Worm (Caenorhabditis elegans) whole organism, early embryonic: Measurements from ENCODE around the gene plrg-1.

Experiments
- B0310.2 ChIP-seq: sonication (generic microtip); optimal IDR thresholded peaks from 2 replicates; lab custom pipeline; 2016; ENCODE audit warnings: mild to moderate bottlenecking, missing genetic modification characterization, missing compliant biosample characterization
- F13C5.2 ChIP-seq: sonication (generic microtip); optimal IDR thresholded peaks from 2 replicates; lab custom pipeline; 2017; ENCODE audit warnings: mild to moderate bottlenecking, missing genetic modification characterization, inconsistent platforms, missing compliant biosample characterization
- aly-1 ChIP-seq: sonication (generic microtip); optimal IDR thresholded peaks from 2 replicates; lab custom pipeline; 2016; ENCODE audit warnings: missing genetic modification characterization, missing compliant biosample characterization
- ama-1 ChIP-seq: fragments of 150-350 bp; optimal IDR thresholded peaks from 2 replicates; lab custom pipeline; 2014
- ceh-13 ChIP-seq: fragments of 200-800 bp; sonication (Bioruptor generic); optimal IDR thresholded peaks from 2 replicates; lab custom pipeline; 2018; ENCODE audit warnings: mild to moderate bottlenecking, missing genetic modification characterization, missing compliant biosample characterization
- ceh-36 ChIP-seq: sonication (generic microtip); optimal IDR thresholded peaks from 2 replicates; lab custom pipeline; 2016; ENCODE audit warnings: missing genetic modification characterization, inconsistent platforms, missing compliant biosample characterization
- ets-7 ChIP-seq: sonication (generic microtip); optimal IDR thresholded peaks from 2 replicates; lab custom pipeline; 2016; ENCODE audit warnings: missing genotype, missing genetic modification characterization, missing compliant biosample characterization
- flt-1 ChIP-seq: fragments of 200-800 bp; sonication (Bioruptor generic); IDR thresholded peaks from 2 replicates; pipeline ENCODE4 v1.3.6; 2022; ENCODE audit warnings: missing genetic modification characterization, missing compliant biosample characterization
- hmbx-1 ChIP-seq: sonication (generic microtip); optimal IDR thresholded peaks from 2 replicates; lab custom pipeline; 2016; ENCODE audit warnings: mild to moderate bottlenecking, missing genetic modification characterization, missing compliant biosample characterization
- hmg-4 ChIP-seq: fragments of 200-800 bp; sonication (Bioruptor generic); optimal IDR thresholded peaks from 2 replicates; lab custom pipeline; 2018; ENCODE audit warnings: mild to moderate bottlenecking, missing genetic modification characterization, missing compliant biosample characterization
- hnd-1 ChIP-seq: sonication (generic microtip); optimal IDR thresholded peaks from 2 replicates; lab custom pipeline; 2016; ENCODE audit warnings: missing genetic modification characterization, missing compliant biosample characterization
- pes-1 ChIP-seq: fragments of 200-800 bp; sonication (Bioruptor generic); IDR thresholded peaks from 2 replicates; pipeline ENCODE4 v1.3.6; 2022; ENCODE audit warnings: missing genetic modification reagents, missing genetic modification characterization, missing compliant biosample characterization
- scrt-1 ChIP-seq: fragments of 200-800 bp; sonication (Bioruptor generic); IDR thresholded peaks from 2 replicates; pipeline ENCODE4 v1.3.6; 2022; ENCODE audit warnings: missing genetic modification characterization, missing compliant biosample characterization
- sea-1 ChIP-seq: fragments of 200-800 bp; sonication (Bioruptor generic); conservative IDR thresholded peaks from 2 replicates; pipeline ENCODE4 v1.3.6; 2022; ENCODE audit warnings: missing genetic modification characterization, missing compliant biosample characterization
- tbx-11 ChIP-seq: fragments of 200-800 bp; sonication (Bioruptor generic); IDR thresholded peaks from 2 replicates; pipeline ENCODE4 v1.3.6; 2022; ENCODE audit warnings: missing genetic modification characterization, missing compliant biosample characterization
- tbx-37 ChIP-seq: fragments of 200-800 bp; sonication (Bioruptor generic); conservative IDR thresholded peaks from 2 replicates; pipeline ENCODE4 v1.3.6; 2022; ENCODE audit warnings: missing genetic modification reagents, missing genetic modification characterization, missing compliant biosample characterization
- tra-4 ChIP-seq: sonication (generic microtip); optimal IDR thresholded peaks from 2 replicates; lab custom pipeline; 2017; ENCODE audit warnings: missing genetic modification characterization, missing compliant biosample characterization

The plrg-1 gene

ce11 chrV:10807862-10808327 lies at the start of gene plrg-1:
plrg-1 (minus strand) TSS chrV:10807912.
- TF ChIP-seq pes-1: no peak; the same call in 1 of the 2 replicates
- peak; percentile 32 for TF ChIP-seq tra-4 (tag; lab: Kevin White, UChicago)
- TF ChIP-seq ceh-13 (GFP tag; lab: Kevin White, UChicago): peak; percentile 64
- peak; percentile 89 for TF ChIP-seq sea-1 (GFP tag; lab: Robert Waterston, UW)
- peak; percentile 88 for TF ChIP-seq hmg-4 (GFP tag; lab: Kevin White, UChicago)
- TF ChIP-seq ama-1 (lab: Kevin White, UChicago): no peak
- TF ChIP-seq aly-1: peak; percentile 72
- peak; percentile 41 for TF ChIP-seq hmbx-1 (tag; lab: Kevin White, UChicago)
- TF ChIP-seq scrt-1: peak; percentile 89
- TF ChIP-seq tbx-11: peak; percentile 80
- peak; percentile 78 for TF ChIP-seq ets-7
- TF ChIP-seq hnd-1 (tag; lab: Kevin White, UChicago): peak; percentile 61
- peak; percentile 94 for TF ChIP-seq F13C5.2 (tag; lab: Kevin White, UChicago)
- peak; percentile 64 for TF ChIP-seq B0310.2
- peak; percentile 88 for TF ChIP-seq ceh-36 (tag; lab: Kevin White, UChicago)
- peak; percentile 77 for TF ChIP-seq flt-1 (GFP tag; lab: Robert Waterston, UW)
- peak; percentile 88 for TF ChIP-seq tbx-37 (GFP tag; lab: Robert Waterston, UW)

ce11 chrV:10856901-10857637 lies 49.4 kb upstream of the plrg-1 start:
- TF ChIP-seq tra-4 (tag; lab: Kevin White, UChicago) (no peak), ceh-13 (GFP tag; lab: Kevin White, UChicago) (no peak), F13C5.2 (tag; lab: Kevin White, UChicago) (no peak), ceh-36 (tag; lab: Kevin White, UChicago) (no peak), flt-1 (GFP tag; lab: Robert Waterston, UW) (no peak), hnd-1 (tag; lab: Kevin White, UChicago) (no peak), hmbx-1 (tag; lab: Kevin White, UChicago) (no peak), aly-1 (no peak), ets-7 (no peak), tbx-11 (no peak), hmg-4 (GFP tag; lab: Kevin White, UChicago) (no peak)

ce11 chrV:10855363-10855762 lies 47.7 kb upstream of the plrg-1 start:
- TF ChIP-seq ceh-36 (tag; lab: Kevin White, UChicago) (no peak), hmbx-1 (tag; lab: Kevin White, UChicago) (no peak), hmg-4 (GFP tag; lab: Kevin White, UChicago) (no peak), flt-1 (GFP tag; lab: Robert Waterston, UW) (no peak), tbx-11 (no peak), tra-4 (tag; lab: Kevin White, UChicago) (no peak), aly-1 (no peak), ama-1 (lab: Kevin White, UChicago) (no peak)

- TF ChIP-seq tbx-11 (no peak), hmg-4 (GFP tag; lab: Kevin White, UChicago) (no peak), sea-1 (GFP tag; lab: Robert Waterston, UW) (no peak), hmbx-1 (tag; lab: Kevin White, UChicago) (no peak), tbx-37 (GFP tag; lab: Robert Waterston, UW) (no peak), scrt-1 (no peak), ets-7 (no peak), ama-1 (lab: Kevin White, UChicago) (no peak), F13C5.2 (tag; lab: Kevin White, UChicago) (no peak)
Measured at ce11 chrV:10854197-10854596, 46.5 kb upstream of the plrg-1 start.

- no peak for TF ChIP-seq tbx-11
- TF ChIP-seq ets-7: no peak
- TF ChIP-seq hmg-4 (GFP tag; lab: Kevin White, UChicago): no peak
Measured at ce11 chrV:10846893-10847292, 39.2 kb upstream of the plrg-1 start, which contains the start of gene C29A12.6. C29A12.6 (plus strand) TSS chrV:10847193.

- no peak for TF ChIP-seq hnd-1 (tag; lab: Kevin White, UChicago)
- TF ChIP-seq aly-1: no peak
- TF ChIP-seq scrt-1: no peak
Measured at ce11 chrV:10839398-10839797, 31.7 kb upstream of the plrg-1 start.

- no peak for TF ChIP-seq B0310.2
- TF ChIP-seq tbx-11: no peak
- no peak for TF ChIP-seq hmbx-1 (tag; lab: Kevin White, UChicago)
- no peak for TF ChIP-seq ceh-36 (tag; lab: Kevin White, UChicago)
- TF ChIP-seq ceh-13 (GFP tag; lab: Kevin White, UChicago): no peak
- TF ChIP-seq F13C5.2 (tag; lab: Kevin White, UChicago): no peak
- TF ChIP-seq pes-1: no peak
- TF ChIP-seq aly-1: no peak
- TF ChIP-seq scrt-1: no peak
- no peak for TF ChIP-seq ets-7
- TF ChIP-seq tbx-37 (GFP tag; lab: Robert Waterston, UW): no peak
Measured at ce11 chrV:10838204-10838603, 30.5 kb upstream of the plrg-1 start.

- TF ChIP-seq flt-1 (GFP tag; lab: Robert Waterston, UW) (no peak), ama-1 (lab: Kevin White, UChicago) (no peak), hnd-1 (tag; lab: Kevin White, UChicago) (no peak), aly-1 (no peak), B0310.2 (no peak), hmbx-1 (tag; lab: Kevin White, UChicago) (no peak), hmg-4 (GFP tag; lab: Kevin White, UChicago) (no peak), scrt-1 (no peak), sea-1 (GFP tag; lab: Robert Waterston, UW) (no peak), tra-4 (tag; lab: Kevin White, UChicago) (no peak), pes-1 (no peak), ceh-36 (tag; lab: Kevin White, UChicago) (no peak), tbx-11 (no peak), tbx-37 (GFP tag; lab: Robert Waterston, UW) (no peak), ceh-13 (GFP tag; lab: Kevin White, UChicago) (no peak), ets-7 (no peak), F13C5.2 (tag; lab: Kevin White, UChicago) (no peak)
Measured at ce11 chrV:10834682-10835219, 27.0 kb upstream of the plrg-1 start.
